Fruit fly (Drosophila melanogaster) whole organism, prepupa: ENCODE measurements around the gene for.

ENCODE experiments used
- CG10669 ChIP-seq: fragments of 200-800 bp; sonication (Bioruptor generic); optimal IDR thresholded peaks from 3 replicates; lab custom pipeline; 2018; ENCODE audit warnings: missing biosample characterization, mild to moderate bottlenecking, missing genetic modification characterization, moderate library complexity
- CG11902 ChIP-seq: fragments of 200-800 bp; sonication (Bioruptor generic); optimal IDR thresholded peaks from 3 replicates; lab custom pipeline; 2016; ENCODE audit warnings: missing biosample characterization, missing genetic modification characterization
- CG1621 ChIP-seq: fragments of 200-800 bp; sonication (Bioruptor generic); optimal IDR thresholded peaks from 3 replicates; lab custom pipeline; 2018; ENCODE audit warnings: missing biosample characterization, mild to moderate bottlenecking, missing genetic modification characterization
- CG16779 ChIP-seq: fragments of 200-800 bp; sonication (Bioruptor generic); optimal IDR thresholded peaks from 3 replicates; lab custom pipeline; 2017; ENCODE audit warnings: missing biosample characterization, mild to moderate bottlenecking, missing genetic modification characterization
- CG3032 ChIP-seq: fragments of 200-800 bp; optimal IDR thresholded peaks from 2 replicates; lab custom pipeline; 2019; ENCODE audit warnings: missing biosample characterization, mild to moderate bottlenecking, missing genetic modification characterization, moderate library complexity
- CG32006 ChIP-seq: fragments of 200-800 bp; sonication (Bioruptor generic); optimal IDR thresholded peaks from 3 replicates; lab custom pipeline; 2017; ENCODE audit warnings: missing biosample characterization, mild to moderate bottlenecking, missing genetic modification characterization
- CG34406 ChIP-seq: fragments of 200-800 bp; sonication (Bioruptor generic); optimal IDR thresholded peaks from 3 replicates; lab custom pipeline; 2016; ENCODE audit warnings: missing biosample characterization, missing genetic modification characterization
- CG3919 ChIP-seq: fragments of 200-800 bp; sonication (Bioruptor generic); optimal IDR thresholded peaks from 3 replicates; lab custom pipeline; 2016; ENCODE audit warnings: missing biosample characterization, missing genetic modification characterization
- CG6163 ChIP-seq: fragments of 200-800 bp; sonication (Bioruptor generic); IDR thresholded peaks from 3 replicates; pipeline ENCODE4 v1.3.6; 2022; ENCODE audit warnings: missing biosample characterization, missing genetic modification characterization
- CG6792 ChIP-seq: fragments of 200-800 bp; sonication (Bioruptor generic); optimal IDR thresholded peaks from 3 replicates; lab custom pipeline; 2016; ENCODE audit warnings: missing biosample characterization, missing genetic modification characterization
- CG6808 ChIP-seq: fragments of 200-800 bp; sonication (Bioruptor generic); optimal IDR thresholded peaks from 3 replicates; lab custom pipeline; 2017; ENCODE audit warnings: missing biosample characterization, missing genetic modification characterization, mild to moderate bottlenecking, moderate library complexity, missing genetic modification reagents
- CG6854 ChIP-seq: fragments of 200-800 bp; sonication (Bioruptor generic); optimal IDR thresholded peaks from 2 replicates; lab custom pipeline; 2017; ENCODE audit warnings: missing biosample characterization, mild to moderate bottlenecking, missing genetic modification characterization
- CG8119 ChIP-seq: fragments of 200-800 bp; sonication (Bioruptor generic); IDR thresholded peaks from 3 replicates; pipeline ENCODE4 v1.3.6; 2022; ENCODE audit warnings: missing biosample characterization, missing genetic modification characterization
- CG8319 ChIP-seq: fragments of 200-800 bp; sonication (Bioruptor generic); optimal IDR thresholded peaks from 3 replicates; lab custom pipeline; 2016; ENCODE audit warnings: missing biosample characterization, missing genetic modification characterization
- CG8632 ChIP-seq: fragments of 200-800 bp; sonication (Bioruptor generic); optimal IDR thresholded peaks from 3 replicates; lab custom pipeline; 2016; ENCODE audit warnings: missing biosample characterization, missing genetic modification characterization
- CG9139 ChIP-seq: fragments of 200-800 bp; sonication (Bioruptor generic); optimal IDR thresholded peaks from 3 replicates; lab custom pipeline; 2017; ENCODE audit warnings: missing biosample characterization, mild to moderate bottlenecking, missing genetic modification characterization
- Eip78C ChIP-seq: fragments of 200-800 bp; sonication (Bioruptor generic); peaks from one replicate; lab custom pipeline; 2016; ENCODE audit warnings: missing biosample characterization, missing genetic modification characterization
- Eip93F ChIP-seq: fragments of 200-800 bp; sonication (Bioruptor generic); optimal IDR thresholded peaks from 2 replicates; lab custom pipeline; 2016; ENCODE audit warnings: missing biosample characterization, mild to moderate bottlenecking, missing genetic modification characterization
- Hr39 ChIP-seq: fragments of 200-800 bp; sonication (Bioruptor generic); optimal IDR thresholded peaks from 2 replicates; lab custom pipeline; 2016; ENCODE audit warnings: missing biosample characterization, missing genetic modification characterization
- Hr4 ChIP-seq: fragments of 200-800 bp; sonication (Bioruptor generic); optimal IDR thresholded peaks from 3 replicates; lab custom pipeline; 2016; ENCODE audit warnings: missing biosample characterization, missing genetic modification characterization
- Lpt ChIP-seq: fragments of 200-800 bp; sonication (Bioruptor generic); optimal IDR thresholded peaks from 3 replicates; lab custom pipeline; 2016; ENCODE audit warnings: missing biosample characterization, missing genetic modification characterization
- Met ChIP-seq: fragments of 200-800 bp; sonication (Bioruptor generic); optimal IDR thresholded peaks from 3 replicates; lab custom pipeline; 2016; ENCODE audit warnings: missing biosample characterization, missing genetic modification characterization
- Smox ChIP-seq: fragments of 200-800 bp; sonication (Bioruptor generic); optimal IDR thresholded peaks from 3 replicates; lab custom pipeline; 2016; ENCODE audit warnings: missing biosample characterization, missing genetic modification characterization
- Sox15 ChIP-seq: fragments of 200-800 bp; sonication (Bioruptor generic); optimal IDR thresholded peaks from 3 replicates; lab custom pipeline; 2016; ENCODE audit warnings: missing biosample characterization, missing genetic modification characterization
- achi ChIP-seq: fragments of 200-800 bp; sonication (Bioruptor generic); optimal IDR thresholded peaks from 3 replicates; lab custom pipeline; 2016; ENCODE audit warnings: missing biosample characterization, missing genetic modification characterization
- dsx ChIP-seq: fragments of 200-800 bp; optimal IDR thresholded peaks from 3 replicates; lab custom pipeline; 2019; ENCODE audit warnings: missing biosample characterization, mild to moderate bottlenecking, missing genetic modification characterization, moderate library complexity; ENCODE audit not compliant: poor library complexity, severe bottlenecking
- eg ChIP-seq: fragments of 200-800 bp; sonication (Bioruptor generic); IDR thresholded peaks from 3 replicates; pipeline ENCODE4 v1.3.6; 2022; ENCODE audit warnings: missing biosample characterization, missing genetic modification characterization
- fkh ChIP-seq: fragments of 200-800 bp; sonication (Bioruptor generic); optimal IDR thresholded peaks from 3 replicates; lab custom pipeline; 2017; ENCODE audit warnings: missing biosample characterization, mild to moderate bottlenecking, missing genetic modification characterization, moderate library complexity
- lz ChIP-seq: fragments of 200-800 bp; sonication (Bioruptor generic); optimal IDR thresholded peaks from 3 replicates; lab custom pipeline; 2016; ENCODE audit warnings: missing biosample characterization, missing genetic modification characterization
- net ChIP-seq: fragments of 200-800 bp; sonication (Bioruptor generic); optimal IDR thresholded peaks from 3 replicates; lab custom pipeline; 2016; ENCODE audit warnings: missing biosample characterization, missing genetic modification characterization
- pdm3 ChIP-seq: fragments of 200-800 bp; sonication (Bioruptor generic); optimal IDR thresholded peaks from 3 replicates; lab custom pipeline; 2016; ENCODE audit warnings: missing biosample characterization, missing genetic modification characterization
- salr ChIP-seq, 2 experiments: fragments of 200-800 bp; sonication (Bioruptor generic); optimal IDR thresholded peaks; 3 replicates each; lab custom pipeline; 2016 to 2018; ENCODE audit warnings: missing biosample characterization in 2 of 2, missing genetic modification characterization in 2 of 2, mild to moderate bottlenecking in 1 of 2
- svp ChIP-seq: fragments of 200-800 bp; sonication (Bioruptor generic); peaks from one replicate; lab custom pipeline; 2016; ENCODE audit warnings: missing biosample characterization, missing genetic modification characterization
- topi ChIP-seq: fragments of 200-800 bp; sonication (Bioruptor generic); optimal IDR thresholded peaks from 3 replicates; lab custom pipeline; 2016; ENCODE audit warnings: missing biosample characterization, missing genetic modification characterization
- vri ChIP-seq: fragments of 200-800 bp; sonication (Bioruptor generic); optimal IDR thresholded peaks from 3 replicates; lab custom pipeline; 2016; ENCODE audit warnings: missing biosample characterization, mild to moderate bottlenecking, missing genetic modification characterization

for gene

dm6 chr2L:3621604-3622003 is 35.1 kb downstream of the for start, which contains the start of gene CG15418:
Gene CG15418, minus strand, starts transcription at chr2L:3621704.
- TF ChIP-seq CG8632 (no peak), Sox15 (GFP tag; lab: Kevin White, UChicago) (no peak), Eip93F (GFP tag; lab: Kevin White, UChicago) (no peak), CG9139 (GFP tag; lab: Kevin White, UChicago) (no peak)
- TF ChIP-seq, all 60 proteins: peak for 0

DNA sequence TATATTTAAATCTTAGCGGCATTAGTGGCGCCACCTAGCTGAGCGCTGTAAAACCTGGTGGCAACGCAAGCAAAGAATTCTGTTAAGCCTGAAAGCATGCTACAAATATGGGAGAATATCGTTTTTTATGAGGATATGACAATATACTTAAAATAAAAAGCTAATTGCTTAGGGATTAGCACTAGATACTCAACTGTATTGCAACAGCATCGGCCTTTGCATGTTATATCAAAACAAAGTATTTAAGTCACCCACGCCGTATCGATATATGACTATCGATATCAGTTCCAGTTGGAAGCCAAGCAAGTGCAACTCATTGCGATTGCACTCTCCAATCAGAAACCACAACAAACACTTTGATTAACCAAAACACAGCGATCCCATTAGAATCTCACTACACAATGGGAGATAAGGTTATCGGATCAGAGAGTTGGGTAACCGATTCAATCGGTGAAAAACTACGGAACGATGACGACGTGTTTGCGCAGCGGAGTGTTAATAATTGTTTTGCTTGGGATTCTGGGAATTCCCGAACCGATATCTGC is 37.9 kb downstream of the for start, which contains the start of gene Ugt36A1:
Gene Ugt36A1 (plus strand): TSS at position 280 of the 545 bp plus-strand sequence.
- TF ChIP-seq Eip78C (GFP tag; lab: Kevin White, UChicago) (no peak), CG6792 (GFP tag; lab: Kevin White, UChicago) (no peak), Lpt (GFP tag; lab: Kevin White, UChicago) (no peak), CG34406 (GFP tag; lab: Kevin White, UChicago) (no peak), vri (GFP tag; lab: Kevin White, UChicago) (peak; percentile 11), Hr39 (GFP tag; lab: Kevin White, UChicago) (no peak), svp (GFP tag; lab: Kevin White, UChicago) (peak; percentile 64), topi (no peak)

DNA sequence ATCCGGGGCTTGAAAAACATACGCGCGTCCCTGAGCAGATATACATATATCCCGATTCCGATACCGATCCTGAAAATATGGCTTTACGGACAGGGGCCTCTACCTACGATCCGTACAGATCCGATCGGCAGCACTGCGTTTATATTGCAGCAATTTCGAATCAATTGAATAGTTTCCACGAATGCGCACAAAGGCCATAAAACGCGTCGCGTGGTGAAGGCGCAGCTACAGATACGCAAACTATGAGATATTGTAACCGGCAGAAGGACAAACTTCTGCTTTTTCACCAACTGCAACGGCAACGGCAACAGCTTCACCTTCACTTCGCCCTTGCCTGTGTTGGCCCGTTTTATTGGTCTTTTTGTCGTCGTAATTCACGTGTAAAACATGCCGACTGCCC is 41.6 kb downstream of the for start:
- TF ChIP-seq pdm3 (GFP tag; lab: Kevin White, UChicago) = no peak
- no peak for TF ChIP-seq Sox15 (GFP tag; lab: Kevin White, UChicago)
- TF ChIP-seq achi (GFP tag; lab: Kevin White, UChicago) = no peak
- no peak for TF ChIP-seq Smox (GFP tag; lab: Kevin White, UChicago)
- TF ChIP-seq CG10669 = no peak
- TF ChIP-seq CG8119 (GFP tag; lab: Robert Waterston, UW) = no peak
- no peak for TF ChIP-seq CG6808 (GFP tag; lab: Kevin White, UChicago)
- no peak for TF ChIP-seq CG1621 (tag; lab: Kevin White, UChicago)
- TF ChIP-seq salr (GFP tag; optimal IDR thresholded peaks at IDR 0.05; lab: Kevin White, UChicago) = no peak
- TF ChIP-seq, all 60 proteins: peak for 0

DNA sequence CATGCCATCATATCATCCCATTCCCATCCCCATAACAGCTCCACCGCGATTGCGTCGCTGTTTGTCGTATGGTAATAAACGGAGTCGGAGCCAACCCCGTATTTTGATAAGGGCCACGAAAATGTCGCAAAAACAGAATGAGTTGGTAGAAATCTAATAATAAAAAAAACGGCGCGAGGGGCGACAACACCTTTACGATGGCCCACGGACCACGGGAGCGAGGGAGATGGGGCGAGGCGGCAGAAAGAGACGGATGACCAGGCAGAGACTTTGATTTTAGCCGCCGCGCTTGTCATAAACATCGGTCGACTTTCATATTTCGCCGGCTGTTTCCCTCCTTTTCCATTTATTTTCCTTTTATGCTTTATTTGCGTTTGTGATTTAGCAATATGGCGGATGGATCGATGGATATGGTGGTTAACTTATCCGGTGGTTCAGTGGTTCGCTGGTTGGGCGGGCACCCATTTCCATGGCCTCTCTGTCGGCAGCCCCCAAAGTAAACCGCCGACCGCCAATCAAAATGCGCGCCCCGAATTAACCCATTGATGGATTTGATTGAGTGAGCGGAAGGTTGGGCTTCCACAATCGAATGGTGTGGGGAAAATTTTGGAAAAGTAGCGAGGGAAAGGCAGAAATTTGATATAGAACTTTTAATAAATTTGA is 44.9 kb downstream of the for start:
- TF ChIP-seq vri (GFP tag; lab: Kevin White, UChicago) (peak; percentile 7), achi (GFP tag; lab: Kevin White, UChicago) (no peak), fkh (GFP tag; lab: Kevin White, UChicago) (peak; percentile 60)
- TF ChIP-seq, all 60 proteins: peak for 2

dm6 chr2L:3610608-3611007 is 46.1 kb downstream of the for start:
- TF ChIP-seq Eip93F (GFP tag; lab: Kevin White, UChicago) = no peak
- no peak for TF ChIP-seq CG3032 (tag; lab: Kevin White, UChicago)
- TF ChIP-seq salr (GFP tag; optimal IDR thresholded peaks at IDR 0.05; lab: Kevin White, UChicago) = no peak
- no peak for TF ChIP-seq Hr4 (GFP tag; lab: Kevin White, UChicago)
- no peak for TF ChIP-seq CG32006 (GFP tag; lab: Kevin White, UChicago)
- no peak for TF ChIP-seq CG6792 (GFP tag; lab: Kevin White, UChicago)

- TF ChIP-seq Eip78C (GFP tag; lab: Kevin White, UChicago) (peak; percentile 4), Hr4 (GFP tag; lab: Kevin White, UChicago) (no peak), fkh (GFP tag; lab: Kevin White, UChicago) (peak; percentile 50)
Observed at dm6 chr2L:3608781-3609180, 48.0 kb downstream of the for start.

- no peak for TF ChIP-seq net
- no peak for TF ChIP-seq CG8119 (GFP tag; lab: Robert Waterston, UW)
- TF ChIP-seq dsx = peak; percentile 27
- no peak for TF ChIP-seq lz (GFP tag; lab: Kevin White, UChicago)
- TF ChIP-seq CG6854 (GFP tag; lab: Kevin White, UChicago) = peak; percentile 7
- peak; percentile 19 for TF ChIP-seq CG3919 (GFP tag; lab: Kevin White, UChicago)
- TF ChIP-seq pdm3 (GFP tag; lab: Kevin White, UChicago) = no peak
- 0 out of 3 replicates have a peak, but pooled peaks have one; percentile 37 for TF ChIP-seq eg (GFP tag; lab: Robert Waterston, UW)
- TF ChIP-seq CG6163 (GFP tag; lab: Robert Waterston, UW) = peak; percentile 28; the same call in 1 of the 3 replicates
- TF ChIP-seq Met (GFP tag; lab: Kevin White, UChicago) = no peak
- TF ChIP-seq CG8319 = no peak
- no peak for TF ChIP-seq CG11902 (GFP tag; lab: Kevin White, UChicago)
- TF ChIP-seq CG16779 (tag; lab: Kevin White, UChicago) = no peak
- no peak for TF ChIP-seq vri (GFP tag; lab: Kevin White, UChicago)
- peak; percentile 12 for TF ChIP-seq CG1621 (tag; lab: Kevin White, UChicago)
- TF ChIP-seq Hr4 (GFP tag; lab: Kevin White, UChicago) = no peak
Observed at dm6 chr2L:3606462-3607270, 50.1 kb downstream of the for start, which contains the start of gene odd. Gene odd, minus strand, starts transcription at chr2L:3606756.
